Worm (Caenorhabditis elegans) whole organism, L2 larva: ENCODE measurements around the gene plx-2.

Source experiments
- C34F6.9 ChIP-seq: fragments of 150-350 bp; optimal IDR thresholded peaks from 2 replicates; lab custom pipeline; 2014; ENCODE audit warnings: missing biosample characterization, missing genetic modification characterization
- F13H6.1 ChIP-seq: sonication (generic microtip); optimal IDR thresholded peaks from 2 replicates; lab custom pipeline; 2016; ENCODE audit warnings: missing genetic modification characterization, missing compliant biosample characterization
- R02D3.7 ChIP-seq: fragments of 150-350 bp; optimal IDR thresholded peaks from 2 replicates; lab custom pipeline; 2014; ENCODE audit warnings: missing biosample characterization, missing genetic modification characterization
- Y55F3AM.14 ChIP-seq: fragments of 200-800 bp; sonication (Bioruptor generic); optimal IDR thresholded peaks from 2 replicates; lab custom pipeline; 2018; ENCODE audit warnings: mild to moderate bottlenecking, missing genetic modification characterization, missing compliant biosample characterization
- ZK546.5 ChIP-seq: sonication (generic microtip); optimal IDR thresholded peaks from 2 replicates; lab custom pipeline; 2017; ENCODE audit warnings: missing biosample characterization, missing genetic modification characterization
- alr-1 ChIP-seq: fragments of 150-350 bp; optimal IDR thresholded peaks from 2 replicates; lab custom pipeline; 2014; ENCODE audit warnings: missing biosample characterization, missing genetic modification characterization
- aly-2 ChIP-seq: fragments of 150-350 bp; optimal IDR thresholded peaks from 2 replicates; lab custom pipeline; 2014; ENCODE audit warnings: missing biosample characterization, missing genetic modification characterization
- ama-1 ChIP-seq: fragments of 150-350 bp; optimal IDR thresholded peaks from 2 replicates; lab custom pipeline; 2018; ENCODE audit warnings: inconsistent platforms
- blmp-1 ChIP-seq: sonication (generic microtip); optimal IDR thresholded peaks from 2 replicates; lab custom pipeline; 2017; ENCODE audit warnings: missing genetic modification characterization, mild to moderate bottlenecking, missing compliant biosample characterization, antibody characterized with exemption, moderate library complexity; ENCODE audit not compliant: insufficient read depth
- ceh-82 ChIP-seq: fragments of 150-350 bp; optimal IDR thresholded peaks from 2 replicates; lab custom pipeline; 2014; ENCODE audit warnings: missing biosample characterization, missing genetic modification characterization
- crh-2 ChIP-seq: sonication (generic microtip); optimal IDR thresholded peaks from 2 replicates; lab custom pipeline; 2017; ENCODE audit warnings: missing biosample characterization, missing genetic modification characterization
- dmd-4 ChIP-seq: sonication (generic microtip); optimal IDR thresholded peaks from 2 replicates; lab custom pipeline; 2017; ENCODE audit warnings: missing biosample characterization, missing genetic modification characterization
- elt-1 ChIP-seq: fragments of 150-350 bp; optimal IDR thresholded peaks from 2 replicates; lab custom pipeline; 2014; ENCODE audit warnings: missing biosample characterization, missing genetic modification characterization
- fos-1 ChIP-seq: fragments of 150-350 bp; optimal IDR thresholded peaks from 2 replicates; lab custom pipeline; 2014; ENCODE audit warnings: missing biosample characterization, missing genetic modification characterization
- gmeb-1 ChIP-seq: fragments of 150-350 bp; optimal IDR thresholded peaks from 2 replicates; lab custom pipeline; 2014; ENCODE audit warnings: missing biosample characterization, missing genetic modification characterization
- lin-11 ChIP-seq: fragments of 150-350 bp; sonication (generic microtip); optimal IDR thresholded peaks from 2 replicates; lab custom pipeline; 2014; ENCODE audit warnings: missing biosample characterization, missing genetic modification characterization, inconsistent platforms, mixed read lengths
- lin-13 ChIP-seq: fragments of 150-350 bp; optimal IDR thresholded peaks from 2 replicates; lab custom pipeline; 2014; ENCODE audit warnings: missing biosample characterization, missing genetic modification reagents, missing genetic modification characterization
- lin-39 ChIP-seq: fragments of 150-350 bp; optimal IDR thresholded peaks from 2 replicates; lab custom pipeline; 2014; ENCODE audit warnings: missing biosample characterization, missing genetic modification reagents, missing genetic modification characterization
- lsy-2 ChIP-seq, 2 experiments: fragments of 150-350 bp in 1 of 2; sonication (generic microtip) in 1 of 2; optimal IDR thresholded peaks; 2 replicates each; lab custom pipeline; 2014 to 2017; ENCODE audit warnings: missing biosample characterization in 2 of 2, missing genetic modification characterization in 2 of 2
- mab-5 ChIP-seq: fragments of 150-350 bp; optimal IDR thresholded peaks from 2 replicates; lab custom pipeline; 2014; ENCODE audit warnings: missing biosample characterization, missing genetic modification characterization
- mbf-1 ChIP-seq: sonication (generic microtip); optimal IDR thresholded peaks from 2 replicates; lab custom pipeline; 2017; ENCODE audit warnings: missing biosample characterization, missing genetic modification characterization
- nhr-10 ChIP-seq: sonication (generic microtip); optimal IDR thresholded peaks from 2 replicates; lab custom pipeline; 2017; ENCODE audit warnings: missing biosample characterization, missing genetic modification characterization
- nhr-11 ChIP-seq: fragments of 150-350 bp; optimal IDR thresholded peaks from 2 replicates; lab custom pipeline; 2014; ENCODE audit warnings: missing biosample characterization, missing genetic modification characterization
- nhr-12 ChIP-seq: fragments of 150-350 bp; optimal IDR thresholded peaks from 2 replicates; lab custom pipeline; 2014; ENCODE audit warnings: missing biosample characterization, missing genetic modification characterization
- nhr-129 ChIP-seq: fragments of 150-350 bp; optimal IDR thresholded peaks from 2 replicates; lab custom pipeline; 2014; ENCODE audit warnings: missing biosample characterization, missing genetic modification characterization
- nhr-21 ChIP-seq: fragments of 150-350 bp; optimal IDR thresholded peaks from 2 replicates; lab custom pipeline; 2014; ENCODE audit warnings: missing biosample characterization, missing genetic modification characterization
- nhr-23 ChIP-seq: fragments of 150-350 bp; optimal IDR thresholded peaks from 2 replicates; lab custom pipeline; 2014; ENCODE audit warnings: missing biosample characterization, missing genetic modification reagents, missing genetic modification characterization
- nhr-237 ChIP-seq: fragments of 150-350 bp; optimal IDR thresholded peaks from 2 replicates; lab custom pipeline; 2014; ENCODE audit warnings: missing biosample characterization, missing genetic modification characterization
- nhr-25 ChIP-seq: fragments of 150-350 bp; sonication (generic microtip); optimal IDR thresholded peaks from 3 replicates; lab custom pipeline; 2014; ENCODE audit warnings: missing biosample characterization, missing genetic modification characterization
- nhr-6 ChIP-seq: fragments of 150-350 bp; optimal IDR thresholded peaks from 2 replicates; lab custom pipeline; 2014; ENCODE audit warnings: missing biosample characterization, missing genetic modification characterization
- peb-1 ChIP-seq: fragments of 150-350 bp; optimal IDR thresholded peaks from 2 replicates; lab custom pipeline; 2014; ENCODE audit warnings: missing biosample characterization, missing genetic modification characterization
- sem-4 ChIP-seq: fragments of 150-350 bp; optimal IDR thresholded peaks from 2 replicates; lab custom pipeline; 2014; ENCODE audit warnings: missing biosample characterization, missing genetic modification reagents, missing genetic modification characterization
- skn-1 ChIP-seq: sonication (generic microtip); optimal IDR thresholded peaks from 2 replicates; lab custom pipeline; 2017; ENCODE audit warnings: missing biosample characterization, missing genetic modification characterization
- sma-3 ChIP-seq: sonication (generic microtip); optimal IDR thresholded peaks from 2 replicates; lab custom pipeline; 2016; ENCODE audit warnings: missing genetic modification reagents, missing genetic modification characterization, missing compliant biosample characterization
- unc-39 ChIP-seq: fragments of 150-350 bp; optimal IDR thresholded peaks from 2 replicates; lab custom pipeline; 2014; ENCODE audit warnings: missing biosample characterization, missing genetic modification characterization
- unc-55 ChIP-seq: fragments of 150-350 bp; sonication (generic microtip); optimal IDR thresholded peaks from 3 replicates; lab custom pipeline; 2014; ENCODE audit warnings: missing biosample characterization, missing genetic modification reagents, missing genetic modification characterization
- unc-62 ChIP-seq: fragments of 150-350 bp; optimal IDR thresholded peaks from 2 replicates; lab custom pipeline; 2014; ENCODE audit warnings: missing biosample characterization, missing genetic modification reagents, missing genetic modification characterization
- zag-1 ChIP-seq: fragments of 150-350 bp; optimal IDR thresholded peaks from 2 replicates; lab custom pipeline; 2014; ENCODE audit warnings: missing biosample characterization, missing genetic modification characterization
- ztf-11 ChIP-seq: sonication (generic microtip); optimal IDR thresholded peaks from 2 replicates; lab custom pipeline; 2017; ENCODE audit warnings: missing biosample characterization, missing genetic modification characterization
- ztf-4 ChIP-seq: fragments of 150-350 bp; optimal IDR thresholded peaks from 2 replicates; lab custom pipeline; 2014; ENCODE audit warnings: missing biosample characterization, missing genetic modification characterization

Gene plx-2

ce11 chrII:14407332-14408270 lies 17.1 kb downstream of the plx-2 start:
- TF ChIP-seq crh-2 (tag; lab: Kevin White, UChicago) (peak; percentile 46), ztf-4 (peak; percentile 91), blmp-1 (tag; lab: Kevin White, UChicago) (peak; percentile 11), zag-1 (no peak), nhr-25 (tag; lab: Kevin White, UChicago) (peak; percentile 43), lin-11 (tag; lab: Kevin White, UChicago) (no peak), aly-2 (no peak), lin-13 (GFP tag; lab: Kevin White, UChicago) (peak; percentile 31), nhr-10 (no peak), elt-1 (tag; lab: Kevin White, UChicago) (no peak), unc-39 (tag; lab: Kevin White, UChicago) (no peak), lsy-2 (tag; optimal IDR thresholded peaks at IDR 0.05; lab: Kevin White, UChicago) (peak in 1 of 2 experiments; percentile 80), ama-1 (lab: Kevin White, UChicago) (peak; percentile 95), mab-5 (tag; lab: Kevin White, UChicago) (no peak), nhr-21 (tag; lab: Kevin White, UChicago) (peak; percentile 28), ztf-11 (tag; lab: Kevin White, UChicago) (no peak), C34F6.9 (peak; percentile 76), sem-4 (tag; lab: Kevin White, UChicago) (peak; percentile 90), dmd-4 (tag; lab: Kevin White, UChicago) (no peak), unc-62 (GFP tag; lab: Kevin White, UChicago) (no peak), mbf-1 (tag; lab: Kevin White, UChicago) (no peak), sma-3 (no peak), lin-39 (no peak), nhr-237 (no peak), skn-1 (peak; percentile 9), nhr-11 (tag; lab: Kevin White, UChicago) (no peak), ZK546.5 (no peak), peb-1 (tag; lab: Kevin White, UChicago) (no peak), gmeb-1 (no peak), nhr-129 (tag; lab: Kevin White, UChicago) (no peak), fos-1 (tag; lab: Kevin White, UChicago) (no peak)

ce11 chrII:14406117-14406935 lies 18.4 kb downstream of the plx-2 start:
- TF ChIP-seq nhr-10 (no peak), nhr-129 (tag; lab: Kevin White, UChicago) (no peak), lsy-2 (tag; optimal IDR thresholded peaks at IDR 0.05; lab: Kevin White, UChicago) (peak in 1 of 2 experiments; percentile 0), unc-39 (tag; lab: Kevin White, UChicago) (no peak), unc-55 (no peak), nhr-21 (tag; lab: Kevin White, UChicago) (no peak), C34F6.9 (peak; percentile 10), ama-1 (lab: Kevin White, UChicago) (peak; percentile 93)

ce11 chrII:14405489-14406059 lies 19.1 kb downstream of the plx-2 start:
- TF ChIP-seq ztf-4 (no peak), unc-62 (GFP tag; lab: Kevin White, UChicago) (no peak), sma-3 (peak; percentile 6), lin-11 (tag; lab: Kevin White, UChicago) (no peak), Y55F3AM.14 (GFP tag; lab: Kevin White, UChicago) (no peak), nhr-10 (no peak), nhr-6 (no peak), R02D3.7 (tag; lab: Kevin White, UChicago) (no peak), fos-1 (tag; lab: Kevin White, UChicago) (no peak), skn-1 (no peak), elt-1 (tag; lab: Kevin White, UChicago) (no peak), F13H6.1 (peak; percentile 23), C34F6.9 (no peak), lin-39 (no peak), unc-39 (tag; lab: Kevin White, UChicago) (no peak), nhr-11 (tag; lab: Kevin White, UChicago) (no peak), ama-1 (lab: Kevin White, UChicago) (peak; percentile 99), ceh-82 (no peak), alr-1 (tag; lab: Kevin White, UChicago) (no peak), gmeb-1 (no peak), nhr-12 (no peak), mbf-1 (tag; lab: Kevin White, UChicago) (no peak), nhr-23 (tag; lab: Kevin White, UChicago) (no peak), unc-55 (no peak)
